Fruit fly (Drosophila melanogaster) whole organism, embryonic: ENCODE measurements around the gene CG5611.

Experiments used
- Adf1 ChIP-seq: fragments of 200-800 bp; sonication (Bioruptor generic); IDR thresholded peaks from 2 replicates; pipeline ENCODE4 v1.3.6; 2022; ENCODE audit warnings: missing biosample characterization, missing genetic modification characterization
- Antp ChIP-seq: fragments of 200-800 bp; sonication (Bioruptor generic); optimal IDR thresholded peaks from 3 replicates; lab custom pipeline; 2016; ENCODE audit warnings: missing biosample characterization, missing genetic modification characterization
- CG10431 ChIP-seq: fragments of 200-800 bp; sonication (Bioruptor generic); optimal IDR thresholded peaks from 3 replicates; lab custom pipeline; 2018; ENCODE audit warnings: missing biosample characterization, mild to moderate bottlenecking, missing genetic modification characterization
- CG12219 ChIP-seq: fragments of 200-800 bp; sonication (Bioruptor generic); optimal IDR thresholded peaks from 3 replicates; lab custom pipeline; 2018; ENCODE audit warnings: missing biosample characterization, mild to moderate bottlenecking, missing genetic modification characterization
- CG12299 ChIP-seq: fragments of 200-800 bp; sonication (Bioruptor generic); optimal IDR thresholded peaks from 2 replicates; lab custom pipeline; 2018; ENCODE audit warnings: missing biosample characterization, mild to moderate bottlenecking, missing genetic modification characterization
- CG12391 ChIP-seq: fragments of 200-800 bp; sonication (Bioruptor generic); optimal IDR thresholded peaks from 3 replicates; lab custom pipeline; 2018; ENCODE audit warnings: missing biosample characterization, mild to moderate bottlenecking, missing genetic modification characterization, moderate library complexity
- CG13296 ChIP-seq: fragments of 200-800 bp; sonication (Bioruptor generic); optimal IDR thresholded peaks from 3 replicates; lab custom pipeline; 2018; ENCODE audit warnings: missing biosample characterization, mild to moderate bottlenecking, missing genetic modification characterization
- CG13624 ChIP-seq: fragments of 200-800 bp; sonication (Bioruptor generic); optimal IDR thresholded peaks from 2 replicates; lab custom pipeline; 2016; ENCODE audit warnings: missing biosample characterization, missing genetic modification characterization
- CG14710 ChIP-seq: fragments of 200-800 bp; sonication (Bioruptor generic); optimal IDR thresholded peaks from 3 replicates; lab custom pipeline; 2019; ENCODE audit warnings: missing biosample characterization, mild to moderate bottlenecking, missing genetic modification characterization, moderate library complexity
- CG15479 ChIP-seq: fragments of 200-800 bp; sonication (Bioruptor generic); optimal IDR thresholded peaks from 3 replicates; lab custom pipeline; 2019; ENCODE audit warnings: missing biosample characterization, mild to moderate bottlenecking, missing genetic modification characterization, moderate library complexity
- CG15601 ChIP-seq: fragments of 200-800 bp; sonication (Bioruptor generic); optimal IDR thresholded peaks from 3 replicates; lab custom pipeline; 2019; ENCODE audit warnings: missing biosample characterization, mild to moderate bottlenecking, missing genetic modification characterization, moderate library complexity
- CG16815 ChIP-seq: fragments of 200-800 bp; sonication (Bioruptor generic); optimal IDR thresholded peaks from 3 replicates; lab custom pipeline; 2017; ENCODE audit warnings: missing biosample characterization, mild to moderate bottlenecking, missing genetic modification characterization
- CG17912 ChIP-seq: fragments of 200-800 bp; sonication (Bioruptor generic); optimal IDR thresholded peaks from 2 replicates; lab custom pipeline; 2018; ENCODE audit warnings: missing biosample characterization, mild to moderate bottlenecking, missing genetic modification characterization
- CG1792 ChIP-seq: fragments of 200-800 bp; sonication (Bioruptor generic); optimal IDR thresholded peaks from 2 replicates; lab custom pipeline; 2016; ENCODE audit warnings: missing biosample characterization, missing genetic modification characterization
- CG2202 ChIP-seq: fragments of 200-800 bp; sonication (Bioruptor generic); optimal IDR thresholded peaks from 2 replicates; lab custom pipeline; 2018; ENCODE audit warnings: missing biosample characterization, mild to moderate bottlenecking, missing genetic modification characterization
- CG2678 ChIP-seq: fragments of 200-800 bp; sonication (Bioruptor generic); optimal IDR thresholded peaks from 3 replicates; lab custom pipeline; 2019; ENCODE audit warnings: missing biosample characterization, mild to moderate bottlenecking, missing genetic modification characterization, moderate library complexity
- CG2875 ChIP-seq: fragments of 200-800 bp; sonication (Bioruptor generic); optimal IDR thresholded peaks from 2 replicates; lab custom pipeline; 2017; ENCODE audit warnings: missing biosample characterization, mild to moderate bottlenecking, missing genetic modification characterization, missing genetic modification reagents
- CG31224 ChIP-seq: fragments of 200-800 bp; sonication (Bioruptor generic); IDR thresholded peaks from 2 replicates; pipeline ENCODE4 v1.3.6; 2022; ENCODE audit warnings: missing biosample characterization, missing genetic modification characterization
- CG6654 ChIP-seq: fragments of 200-800 bp; sonication (Bioruptor generic); optimal IDR thresholded peaks from 2 replicates; lab custom pipeline; 2017; ENCODE audit warnings: missing biosample characterization, mild to moderate bottlenecking, missing genetic modification characterization
- CG7372 ChIP-seq: fragments of 200-800 bp; sonication (Bioruptor generic); IDR thresholded peaks from 2 replicates; pipeline ENCODE4 v1.3.6; 2022; ENCODE audit warnings: missing biosample characterization, missing genetic modification characterization
- CG7987 ChIP-seq: fragments of 200-800 bp; sonication (Bioruptor generic); optimal IDR thresholded peaks from 2 replicates; lab custom pipeline; 2018; ENCODE audit warnings: missing biosample characterization, mild to moderate bottlenecking, missing genetic modification characterization, moderate library complexity
- CG8089 ChIP-seq: fragments of 200-800 bp; sonication (Bioruptor generic); optimal IDR thresholded peaks from 3 replicates; lab custom pipeline; 2016; ENCODE audit warnings: missing biosample characterization, missing genetic modification characterization
- CTCF ChIP-seq: fragments of 200-800 bp; sonication (Bioruptor generic); optimal IDR thresholded peaks from 2 replicates; lab custom pipeline; 2017; ENCODE audit warnings: missing biosample characterization, mild to moderate bottlenecking, missing genetic modification characterization, moderate library complexity
- CoRest ChIP-seq: fragments of 200-800 bp; sonication (Bioruptor generic); optimal IDR thresholded peaks from 3 replicates; lab custom pipeline; 2018; ENCODE audit warnings: missing biosample characterization, mild to moderate bottlenecking, missing genetic modification characterization, moderate library complexity
- D ChIP-seq, 2 experiments: fragments of 200-800 bp in 1 of 2; fragments of >200 bp in 1 of 2; sonication (Bioruptor generic) in 1 of 2; optimal IDR thresholded peaks; 2 replicates in 1 of 2; 3 replicates in 1 of 2; lab custom pipeline; 2017; ENCODE audit warnings: mild to moderate bottlenecking in 1 of 2, missing biosample characterization in 1 of 2, missing genetic modification characterization in 1 of 2, missing genetic modification reagents in 1 of 2
- Dek ChIP-seq: fragments of 200-800 bp; sonication (Bioruptor generic); optimal IDR thresholded peaks from 3 replicates; lab custom pipeline; 2019; ENCODE audit warnings: missing biosample characterization, mild to moderate bottlenecking, missing genetic modification characterization, moderate library complexity
- Doc3 ChIP-seq: fragments of 200-800 bp; sonication (Bioruptor generic); IDR thresholded peaks from 3 replicates; pipeline ENCODE4 v1.3.6; 2022; ENCODE audit warnings: missing biosample characterization, missing genetic modification characterization; ENCODE audit not compliant: partially characterized antibody
- E2f1 ChIP-seq: fragments of 200-800 bp; sonication (Bioruptor generic); IDR thresholded peaks from 2 replicates; pipeline ENCODE4 v1.3.6; 2022; ENCODE audit warnings: missing biosample characterization, missing genetic modification characterization
- ERR ChIP-seq: fragments of 200-800 bp; sonication (Bioruptor generic); optimal IDR thresholded peaks from 2 replicates; lab custom pipeline; 2016; ENCODE audit warnings: missing biosample characterization, missing genetic modification characterization
- HLH54F ChIP-seq: fragments of 200-800 bp; sonication (Bioruptor generic); optimal IDR thresholded peaks from 3 replicates; lab custom pipeline; 2016; ENCODE audit warnings: missing biosample characterization, missing genetic modification characterization
- Meics ChIP-seq: fragments of 200-800 bp; sonication (Bioruptor generic); optimal IDR thresholded peaks from 2 replicates; lab custom pipeline; 2017; ENCODE audit warnings: missing biosample characterization, mild to moderate bottlenecking, missing genetic modification characterization
- NC2β ChIP-seq: fragments of 200-800 bp; sonication (Bioruptor generic); optimal IDR thresholded peaks from 2 replicates; lab custom pipeline; 2016; ENCODE audit warnings: missing biosample characterization, missing genetic modification characterization
- Neu2 ChIP-seq: fragments of 200-800 bp; sonication (Bioruptor generic); optimal IDR thresholded peaks from 3 replicates; lab custom pipeline; 2016; ENCODE audit warnings: missing biosample characterization, missing genetic modification characterization, borderline replicate concordance
- Pdp1 ChIP-seq, 2 experiments: fragments of 200-800 bp; sonication (Bioruptor generic); optimal IDR thresholded peaks; 3 replicates each; lab custom pipeline; 2016; ENCODE audit warnings: missing biosample characterization in 2 of 2, missing genetic modification characterization in 2 of 2, mild to moderate bottlenecking in 1 of 2, moderate library complexity in 1 of 2
- Rfx ChIP-seq: fragments of 200-800 bp; sonication (Bioruptor generic); IDR thresholded peaks from 2 replicates; pipeline ENCODE4 v1.3.6; 2022; ENCODE audit warnings: missing biosample characterization, missing genetic modification characterization
- Sox100B ChIP-seq: fragments of 200-800 bp; sonication (Bioruptor generic); optimal IDR thresholded peaks from 3 replicates; lab custom pipeline; 2018; ENCODE audit warnings: missing biosample characterization, mild to moderate bottlenecking, missing genetic modification characterization
- Sox102F ChIP-seq: fragments of 200-800 bp; sonication (Bioruptor generic); optimal IDR thresholded peaks from 2 replicates; lab custom pipeline; 2018; ENCODE audit warnings: missing biosample characterization, mild to moderate bottlenecking, missing genetic modification characterization, moderate library complexity
- gcm ChIP-seq: fragments of 200-800 bp; sonication (Bioruptor generic); optimal IDR thresholded peaks from 2 replicates; lab custom pipeline; 2019; ENCODE audit warnings: missing biosample characterization, mild to moderate bottlenecking, missing genetic modification characterization, moderate library complexity
- inv ChIP-seq: fragments of 200-800 bp; sonication (Bioruptor generic); IDR thresholded peaks from 2 replicates; pipeline ENCODE4 v1.3.6; 2022; ENCODE audit warnings: missing biosample characterization, missing genetic modification characterization; ENCODE audit not compliant: partially characterized antibody
- ken ChIP-seq: fragments of 200-800 bp; sonication (Bioruptor generic); IDR thresholded peaks from 3 replicates; pipeline ENCODE4 v1.3.6; 2022; ENCODE audit warnings: missing biosample characterization, missing genetic modification characterization
- lab ChIP-seq: fragments of 200-800 bp; sonication (Bioruptor generic); optimal IDR thresholded peaks from 3 replicates; lab custom pipeline; 2017; ENCODE audit warnings: missing biosample characterization, missing genetic modification characterization, mild to moderate bottlenecking, moderate library complexity, missing genetic modification reagents
- repo ChIP-seq: fragments of 200-800 bp; sonication (Bioruptor generic); optimal IDR thresholded peaks from 2 replicates; lab custom pipeline; 2016; ENCODE audit warnings: missing biosample characterization, missing genetic modification characterization
- row ChIP-seq: fragments of 200-800 bp; sonication (Bioruptor generic); IDR thresholded peaks from 3 replicates; pipeline ENCODE4 v1.3.6; 2022; ENCODE audit warnings: missing biosample characterization, missing genetic modification characterization
- scrt ChIP-seq: fragments of 200-800 bp; sonication (Bioruptor generic); optimal IDR thresholded peaks from 2 replicates; lab custom pipeline; 2018; ENCODE audit warnings: missing biosample characterization, mild to moderate bottlenecking, missing genetic modification characterization, moderate library complexity
- seq ChIP-seq: fragments of 200-800 bp; sonication (Bioruptor generic); IDR thresholded peaks from 2 replicates; pipeline ENCODE4 v1.3.6; 2022; ENCODE audit warnings: missing biosample characterization, missing genetic modification characterization
- stc ChIP-seq: fragments of 200-800 bp; sonication (Bioruptor generic); IDR thresholded peaks from 2 replicates; pipeline ENCODE4 v1.3.6; 2022; ENCODE audit warnings: missing biosample characterization, missing genetic modification characterization
- vvl ChIP-seq: fragments of 200-800 bp; sonication (Bioruptor generic); IDR thresholded peaks from 2 replicates; pipeline ENCODE4 v1.3.6; 2022; ENCODE audit warnings: missing biosample characterization, missing genetic modification characterization
- wdn ChIP-seq: fragments of 200-800 bp; sonication (Bioruptor generic); IDR thresholded peaks from 2 replicates; pipeline ENCODE4 v1.3.6; 2022; ENCODE audit warnings: missing biosample characterization, missing genetic modification characterization

The CG5611 gene

dm6 chr3R:27607218-27607929 is 28.5 kb downstream of the CG5611 start, which contains the start of the genes dsd and Tusp (continued):
- TF ChIP-seq repo (GFP tag; lab: Kevin White, UChicago) (peak; percentile 56), ERR (GFP tag; lab: Kevin White, UChicago) (peak; percentile 65), wdn (GFP tag; lab: Robert Waterston, UW) (no peak), CG13296 (GFP tag; lab: Kevin White, UChicago) (peak; percentile 57), scrt (GFP tag; lab: Kevin White, UChicago) (peak; percentile 7), CG14710 (tag; lab: Kevin White, UChicago) (peak; percentile 77), CG15601 (tag; lab: Kevin White, UChicago) (peak; percentile 61), Sox100B (GFP tag; lab: Kevin White, UChicago) (peak; percentile 70), NC2β (peak; percentile 42), lab (GFP tag; lab: Kevin White, UChicago) (peak; percentile 84), ken (GFP tag; lab: Robert Waterston, UW) (peak; percentile 86), Pdp1 (GFP tag; optimal IDR thresholded peaks at IDR 0.05; lab: Kevin White, UChicago) (peak; percentile 58 to 77), CG7372 (GFP tag; lab: Robert Waterston, UW) (peak; percentile 55; the same call in 1 of the 2 replicates), Dek (tag; lab: Kevin White, UChicago) (peak; percentile 69), Rfx (peak; percentile 90), CG12299 (tag; lab: Kevin White, UChicago) (peak; percentile 28), inv (GFP tag; lab: Robert Waterston, UW) (peak; percentile 62), CG2875 (GFP tag; lab: Kevin White, UChicago) (peak; percentile 26), Antp (peak; percentile 86), CG10431 (GFP tag; lab: Kevin White, UChicago) (peak; percentile 53), D (optimal IDR thresholded peaks at IDR 0.05; lab: Kevin White, UChicago) (no peak), D (GFP tag; optimal IDR thresholded peaks at IDR 0.05; lab: Kevin White, UChicago) (peak; percentile 62), seq (GFP tag; lab: Robert Waterston, UW) (no peak), CG2678 (peak; percentile 69), CTCF (GFP tag; lab: Kevin White, UChicago) (no peak), HLH54F (GFP tag; lab: Kevin White, UChicago) (peak; percentile 82), CoRest (tag; lab: Kevin White, UChicago) (peak; percentile 75), CG12219 (GFP tag; lab: Kevin White, UChicago) (peak; percentile 14), CG12391 (tag; lab: Kevin White, UChicago) (peak; percentile 81), gcm (GFP tag; lab: Kevin White, UChicago) (peak; percentile 45), CG8089 (GFP tag; lab: Kevin White, UChicago) (peak; percentile 54), Adf1 (GFP tag; lab: Robert Waterston, UW) (peak; percentile 33; the same call in 1 of the 2 replicates), stc (GFP tag; lab: Robert Waterston, UW) (peak; percentile 56; the same call in 1 of the 2 replicates), Doc3 (GFP tag; lab: Robert Waterston, UW) (peak; percentile 56; the same call in 1 of the 3 replicates), CG6654 (GFP tag; lab: Kevin White, UChicago) (peak; percentile 10), CG16815 (GFP tag; lab: Kevin White, UChicago) (peak; percentile 61), CG17912 (GFP tag; lab: Kevin White, UChicago) (peak; percentile 11), CG31224 (peak; percentile 46; the same call in 1 of the 2 replicates), Neu2 (GFP tag; lab: Kevin White, UChicago) (no peak), Sox102F (peak; percentile 62), CG15479 (GFP tag; lab: Kevin White, UChicago) (peak; percentile 32), Meics (GFP tag; lab: Kevin White, UChicago) (peak; percentile 66), CG2202 (tag; lab: Kevin White, UChicago) (no peak), CG13624 (peak; percentile 74), E2f1 (GFP tag; lab: Robert Waterston, UW) (peak; percentile 58), row (peak; percentile 91), CG7987 (peak; percentile 73), vvl (peak; percentile 82), CG1792 (GFP tag; lab: Kevin White, UChicago) (peak; percentile 54)
